Fruit fly (Drosophila melanogaster): ENCODE data around the gene CG7627.
A peak's percentile ranks its signal among the peaks of the same experiment; 100 is the strongest.

CG7627 gene

DNA sequence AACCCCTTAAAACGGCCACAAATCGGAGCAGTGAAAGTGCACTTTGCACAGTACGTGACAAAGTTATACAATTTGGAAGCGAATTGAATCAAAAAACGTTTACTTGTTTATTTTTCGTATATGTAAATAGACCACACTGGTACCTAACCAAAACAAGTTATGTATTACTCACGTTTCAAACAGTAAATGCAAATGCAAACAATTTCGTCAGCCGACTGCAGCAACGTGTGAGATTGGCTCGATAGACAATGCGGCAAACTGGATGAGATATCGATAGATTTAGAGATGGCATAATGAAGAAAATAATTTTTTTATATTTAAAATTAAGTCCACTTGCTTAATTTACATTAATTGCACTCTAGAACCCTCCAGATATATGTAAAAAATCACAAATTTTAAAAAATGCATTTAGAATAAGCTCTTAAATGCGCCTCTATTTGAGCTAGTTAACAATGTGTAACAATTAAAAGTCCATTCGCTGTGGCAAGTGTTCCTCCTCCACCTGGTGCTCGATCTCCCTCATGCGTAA lies 19.3 kb upstream of the CG7627 start, which contains the start of gene AlaRS:
Gene AlaRS (minus strand): TSS at position 257 of the 529 bp plus-strand sequence.
- TF ChIP-seq ovo (GFP tag; optimal IDR thresholded peaks at IDR 0.05) (no peak), toe (GFP tag; optimal IDR thresholded peaks at IDR 0.05) (peak; percentile 34), pad (GFP tag; optimal IDR thresholded peaks at IDR 0.05) (no peak), kay (GFP tag; ENCODE audit: borderline replicate concordance) (peak; percentile 87), tj (GFP tag; optimal IDR thresholded peaks at IDR 0.05) (peak; percentile 69), CG11617 (GFP tag; optimal IDR thresholded peaks at IDR 0.05) (peak; percentile 70), CG5204 (GFP tag; optimal IDR thresholded peaks at IDR 0.05) (peak; percentile 37), Hr96 (GFP tag; optimal IDR thresholded peaks at IDR 0.05) (no peak), CG7101 (tag; optimal IDR thresholded peaks at IDR 0.05) (peak; percentile 51), CG12768 (GFP tag; optimal IDR thresholded peaks at IDR 0.05) (peak; percentile 61), CG1620 (GFP tag; optimal IDR thresholded peaks at IDR 0.05) (peak; percentile 40), Clk (GFP tag; optimal IDR thresholded peaks at IDR 0.05) (no peak), Mnt (GFP tag; optimal IDR thresholded peaks at IDR 0.05) (peak; percentile 90), cic (GFP tag; optimal IDR thresholded peaks at IDR 0.05) (peak; percentile 24), bab1 (GFP tag; optimal IDR thresholded peaks at IDR 0.05) (peak; percentile 71), CG33017 (tag; optimal IDR thresholded peaks at IDR 0.05) (peak; percentile 60), cnc (optimal IDR thresholded peaks at IDR 0.05) (no peak), Crg-1 (GFP tag; optimal IDR thresholded peaks at IDR 0.05) (peak; percentile 30), CG14711 (tag; optimal IDR thresholded peaks at IDR 0.05) (peak; percentile 52), CG7045 (GFP tag; optimal IDR thresholded peaks at IDR 0.05) (peak; percentile 29)

DNA sequence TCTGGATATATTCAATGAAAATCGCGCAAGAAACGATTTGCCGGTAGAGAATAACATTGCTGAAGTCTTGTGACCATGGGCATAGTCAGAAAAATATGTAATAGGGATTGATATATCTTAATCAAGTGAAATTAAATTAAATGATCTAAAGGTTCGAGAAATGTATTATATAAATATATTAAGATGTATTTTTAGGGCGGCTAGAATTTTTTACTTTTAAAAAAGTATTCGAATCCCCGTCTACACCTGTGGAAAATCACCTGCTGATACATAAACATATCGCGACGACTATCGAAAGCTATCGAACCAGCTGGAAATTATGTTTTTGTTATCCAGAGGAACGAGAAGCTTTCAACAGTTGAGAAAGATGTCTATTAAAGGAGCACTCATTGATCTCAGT lies 14.4 kb upstream of the CG7627 start, which contains the start of the genes CG13390 and CG17294:
Gene CG13390 (minus strand): TSS at position 81 of the 400 bp plus-strand sequence.
Gene CG17294 (plus strand): TSS at position 319 of the 400 bp plus-strand sequence.
- TF ChIP-seq cic (GFP tag; optimal IDR thresholded peaks at IDR 0.05) (peak; percentile 93), bab1 (GFP tag; optimal IDR thresholded peaks at IDR 0.05) (peak; percentile 100), pad (GFP tag; optimal IDR thresholded peaks at IDR 0.05) (peak; percentile 95), CG1620 (GFP tag; optimal IDR thresholded peaks at IDR 0.05) (peak; percentile 98), CG14711 (tag; optimal IDR thresholded peaks at IDR 0.05) (peak; percentile 99), tj (GFP tag; optimal IDR thresholded peaks at IDR 0.05) (peak; percentile 88), Hr96 (GFP tag; optimal IDR thresholded peaks at IDR 0.05) (peak; percentile 95), Clk (GFP tag; optimal IDR thresholded peaks at IDR 0.05) (peak; percentile 98), kay (GFP tag; ENCODE audit: borderline replicate concordance) (peak; percentile 97), cnc (optimal IDR thresholded peaks at IDR 0.05) (no peak), ovo (GFP tag; optimal IDR thresholded peaks at IDR 0.05) (peak; percentile 88), CG12768 (GFP tag; optimal IDR thresholded peaks at IDR 0.05) (peak; percentile 100), Mnt (GFP tag; optimal IDR thresholded peaks at IDR 0.05) (peak; percentile 94), toe (GFP tag; optimal IDR thresholded peaks at IDR 0.05) (peak; percentile 98), CG5204 (GFP tag; optimal IDR thresholded peaks at IDR 0.05) (no peak), Crg-1 (GFP tag; optimal IDR thresholded peaks at IDR 0.05) (peak; percentile 98), CG7101 (tag; optimal IDR thresholded peaks at IDR 0.05) (peak; percentile 100), CG7045 (GFP tag; optimal IDR thresholded peaks at IDR 0.05) (peak; percentile 99), CG33017 (tag; optimal IDR thresholded peaks at IDR 0.05) (peak; percentile 99), CG11617 (GFP tag; optimal IDR thresholded peaks at IDR 0.05) (peak; percentile 99)

DNA sequence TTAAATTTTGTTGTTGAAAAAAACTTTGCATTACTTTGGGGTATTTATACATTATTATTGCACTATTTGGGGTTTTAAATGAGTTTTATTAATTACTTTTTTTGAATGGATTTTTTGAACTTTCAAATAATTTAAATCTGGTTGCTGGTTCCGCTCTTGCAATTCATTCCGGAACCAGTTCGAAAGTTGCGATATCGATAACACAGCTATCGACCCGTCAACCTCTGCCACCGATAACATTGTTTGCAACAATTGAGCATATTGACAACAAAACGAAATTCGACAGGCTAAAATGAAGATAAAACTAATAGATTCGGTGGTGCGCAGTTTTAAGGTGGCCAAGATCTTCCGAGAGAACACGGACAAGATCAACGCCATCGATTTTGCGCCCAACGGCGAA lies 12.0 kb upstream of the CG7627 start, which contains the start of gene Wdr82:
Gene Wdr82 (plus strand): TSS at position 227 of the 400 bp plus-strand sequence.
- peak; percentile 56 for TF ChIP-seq bab1 (GFP tag; optimal IDR thresholded peaks at IDR 0.05)
- no peak for TF ChIP-seq CG1620 (GFP tag; optimal IDR thresholded peaks at IDR 0.05)
- no peak for TF ChIP-seq cic (GFP tag; optimal IDR thresholded peaks at IDR 0.05)

DNA sequence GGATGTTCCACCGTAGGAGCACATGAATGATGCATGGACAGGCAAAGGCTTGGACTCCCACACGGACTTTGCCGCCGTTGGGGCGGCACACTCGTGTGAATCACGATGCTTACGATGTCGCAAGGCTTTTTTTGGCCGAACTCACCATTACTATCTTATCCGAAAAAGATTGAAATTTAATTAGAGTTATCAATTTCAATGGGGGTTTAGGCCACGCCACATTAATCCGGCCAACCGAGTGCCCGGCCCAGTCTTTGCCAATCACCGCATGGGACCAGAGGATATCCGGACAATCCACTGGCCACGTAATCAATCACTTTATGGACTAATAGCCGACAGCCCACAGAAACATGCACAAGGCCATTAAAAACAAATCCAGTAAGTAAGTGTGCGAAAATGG lies 10.0 kb upstream of the CG7627 start:
- TF ChIP-seq CG7101 (tag; optimal IDR thresholded peaks at IDR 0.05) (no peak), Mnt (GFP tag; optimal IDR thresholded peaks at IDR 0.05) (no peak), kay (GFP tag; ENCODE audit: borderline replicate concordance) (no peak), Clk (GFP tag; optimal IDR thresholded peaks at IDR 0.05) (no peak), CG7045 (GFP tag; optimal IDR thresholded peaks at IDR 0.05) (no peak), CG5204 (GFP tag; optimal IDR thresholded peaks at IDR 0.05) (no peak), CG1620 (GFP tag; optimal IDR thresholded peaks at IDR 0.05) (no peak), CG11617 (GFP tag; optimal IDR thresholded peaks at IDR 0.05) (no peak), CG12768 (GFP tag; optimal IDR thresholded peaks at IDR 0.05) (no peak), Crg-1 (GFP tag; optimal IDR thresholded peaks at IDR 0.05) (no peak)

DNA sequence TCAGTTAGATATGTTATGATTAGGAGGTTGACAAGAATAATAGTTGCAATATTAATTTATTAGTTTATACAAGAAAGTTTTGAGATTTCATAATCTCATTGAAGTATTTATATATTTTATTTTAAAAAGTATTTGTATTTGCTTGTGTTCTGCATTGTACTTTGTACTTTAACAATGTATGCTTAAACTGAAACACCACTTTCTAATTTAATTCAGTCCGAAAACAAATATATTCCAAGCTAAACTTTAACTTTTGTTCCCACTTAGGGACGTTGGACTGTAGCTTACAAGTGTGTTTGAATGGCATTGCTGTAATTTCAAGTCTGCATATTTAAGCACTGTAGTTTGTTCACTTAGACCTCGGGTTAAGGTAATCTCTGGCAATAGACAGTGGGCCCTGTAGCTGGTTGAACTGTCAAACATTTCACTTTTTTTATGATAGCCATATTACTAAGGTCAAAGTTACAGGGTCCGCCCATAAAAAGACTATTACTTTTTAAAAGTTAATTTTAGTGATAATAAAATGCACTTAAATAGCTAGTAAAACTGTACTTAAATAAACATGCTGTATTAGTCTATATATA lies 9.2 kb upstream of the CG7627 start:
- TF ChIP-seq toe (GFP tag; optimal IDR thresholded peaks at IDR 0.05) (peak; percentile 22), CG5204 (GFP tag; optimal IDR thresholded peaks at IDR 0.05) (no peak), CG7101 (tag; optimal IDR thresholded peaks at IDR 0.05) (peak; percentile 17), kay (GFP tag; ENCODE audit: borderline replicate concordance) (no peak), CG12768 (GFP tag; optimal IDR thresholded peaks at IDR 0.05) (peak; percentile 64), CG14711 (tag; optimal IDR thresholded peaks at IDR 0.05) (peak; percentile 29), bab1 (GFP tag; optimal IDR thresholded peaks at IDR 0.05) (peak; percentile 9)
